Fruit fly (Drosophila melanogaster) whole organism, embryonic: Measurements from ENCODE around the gene CG13694.

Source experiments
- Atf3 ChIP-seq: fragments of 200-800 bp; sonication (Bioruptor generic); optimal IDR thresholded peaks from 3 replicates; lab custom pipeline; 2016; ENCODE audit warnings: missing biosample characterization, missing genetic modification characterization
- CG11695 ChIP-seq: fragments of 200-800 bp; sonication (Bioruptor generic); IDR thresholded peaks from 3 replicates; pipeline ENCODE4 v1.3.6; 2022; ENCODE audit warnings: missing biosample characterization, missing genetic modification characterization
- CG12155 ChIP-seq: fragments of 200-800 bp; sonication (Bioruptor generic); optimal IDR thresholded peaks from 3 replicates; lab custom pipeline; 2016; ENCODE audit warnings: missing biosample characterization, missing genetic modification characterization
- CG12744 ChIP-seq: fragments of 200-800 bp; sonication (Bioruptor generic); optimal IDR thresholded peaks from 2 replicates; lab custom pipeline; 2016; ENCODE audit warnings: missing biosample characterization, missing genetic modification characterization
- CG13424 ChIP-seq: fragments of 200-800 bp; sonication (Bioruptor generic); optimal IDR thresholded peaks from 2 replicates; lab custom pipeline; 2019; ENCODE audit warnings: missing biosample characterization, mild to moderate bottlenecking, missing genetic modification characterization, moderate library complexity
- CG13624 ChIP-seq: fragments of 200-800 bp; sonication (Bioruptor generic); optimal IDR thresholded peaks from 2 replicates; lab custom pipeline; 2016; ENCODE audit warnings: missing biosample characterization, missing genetic modification characterization
- CG17829 ChIP-seq: fragments of 200-800 bp; optimal IDR thresholded peaks from 2 replicates; lab custom pipeline; 2019; ENCODE audit warnings: missing biosample characterization, mild to moderate bottlenecking, missing genetic modification characterization, moderate library complexity
- CG18599 ChIP-seq: fragments of 200-800 bp; sonication (Bioruptor generic); optimal IDR thresholded peaks from 3 replicates; lab custom pipeline; 2017; ENCODE audit warnings: missing biosample characterization, missing genetic modification characterization, mild to moderate bottlenecking, moderate library complexity, missing genetic modification reagents
- CG18764 ChIP-seq: fragments of 200-800 bp; sonication (Bioruptor generic); optimal IDR thresholded peaks from 3 replicates; lab custom pipeline; 2016; ENCODE audit warnings: missing biosample characterization, missing genetic modification characterization
- CG6254 ChIP-seq: fragments of 200-800 bp; sonication (Bioruptor generic); optimal IDR thresholded peaks from 3 replicates; lab custom pipeline; 2017; ENCODE audit warnings: mild to moderate bottlenecking, missing biosample characterization, missing genetic modification reagents, missing genetic modification characterization
- CG6854 ChIP-seq: fragments of 200-800 bp; sonication (Bioruptor generic); optimal IDR thresholded peaks from 3 replicates; lab custom pipeline; 2017; ENCODE audit warnings: missing biosample characterization, mild to moderate bottlenecking, missing genetic modification characterization
- CG7271 ChIP-seq: fragments of 200-800 bp; sonication (Bioruptor generic); optimal IDR thresholded peaks from 2 replicates; lab custom pipeline; 2018; ENCODE audit warnings: missing biosample characterization, mild to moderate bottlenecking, missing genetic modification characterization, moderate library complexity
- CG7357 ChIP-seq: fragments of 200-800 bp; sonication (Bioruptor generic); IDR thresholded peaks from 3 replicates; pipeline ENCODE4 v1.3.6; 2022; ENCODE audit warnings: missing biosample characterization, missing genetic modification characterization
- CG7839 ChIP-seq: fragments of 200-800 bp; sonication (Bioruptor generic); optimal IDR thresholded peaks from 3 replicates; lab custom pipeline; 2018; ENCODE audit warnings: missing biosample characterization, mild to moderate bottlenecking, missing genetic modification characterization, moderate library complexity
- CG8290 ChIP-seq, 3 experiments: fragments of 200-800 bp; sonication (Bioruptor generic); optimal IDR thresholded peaks; 2 replicates each; lab custom pipeline; 2016 to 2019; ENCODE audit warnings: missing biosample characterization in 3 of 3, missing genetic modification characterization in 3 of 3, mild to moderate bottlenecking in 2 of 3, moderate library complexity in 1 of 3
- CG8388 ChIP-seq: fragments of 200-800 bp; sonication (Bioruptor generic); optimal IDR thresholded peaks from 2 replicates; lab custom pipeline; 2019; ENCODE audit warnings: missing biosample characterization, mild to moderate bottlenecking, missing genetic modification characterization, moderate library complexity
- CG9215 ChIP-seq: fragments of 200-800 bp; sonication (Bioruptor generic); IDR thresholded peaks from 2 replicates; pipeline ENCODE4 v1.3.6; 2022; ENCODE audit warnings: missing biosample characterization, missing genetic modification characterization
- CHES-1-like ChIP-seq: fragments of 200-800 bp; sonication (Bioruptor generic); optimal IDR thresholded peaks from 2 replicates; lab custom pipeline; 2016; ENCODE audit warnings: missing biosample characterization, missing genetic modification characterization
- CrebB ChIP-seq: fragments of 200-800 bp; sonication (Bioruptor generic); optimal IDR thresholded peaks from 3 replicates; lab custom pipeline; 2018; ENCODE audit warnings: missing biosample characterization, mild to moderate bottlenecking, missing genetic modification characterization
- D19B ChIP-seq: fragments of 200-800 bp; sonication (Bioruptor generic); optimal IDR thresholded peaks from 2 replicates; lab custom pipeline; 2017; ENCODE audit warnings: missing biosample characterization, mild to moderate bottlenecking, missing genetic modification characterization
- Dll ChIP-seq: fragments of 200-800 bp; sonication (Bioruptor generic); IDR thresholded peaks from 4 replicates; pipeline ENCODE4 v1.3.6; 2022; ENCODE audit warnings: missing biosample characterization, missing genetic modification characterization; ENCODE audit not compliant: partially characterized antibody
- Drgx ChIP-seq: fragments of 200-800 bp; sonication (Bioruptor generic); IDR thresholded peaks from 2 replicates; pipeline ENCODE4 v1.3.6; 2022; ENCODE audit warnings: missing biosample characterization, missing genetic modification characterization
- HLHmδ ChIP-seq: fragments of 200-800 bp; sonication (Bioruptor generic); optimal IDR thresholded peaks from 2 replicates; lab custom pipeline; 2018; ENCODE audit warnings: missing biosample characterization, mild to moderate bottlenecking, missing genetic modification characterization, moderate library complexity
- Hand ChIP-seq: fragments of 200-800 bp; sonication (Bioruptor generic); optimal IDR thresholded peaks from 2 replicates; lab custom pipeline; 2017; ENCODE audit warnings: mild to moderate bottlenecking, missing biosample characterization, missing genetic modification reagents, missing genetic modification characterization
- HmgD ChIP-seq: fragments of 200-800 bp; sonication (Bioruptor generic); optimal IDR thresholded peaks from 3 replicates; lab custom pipeline; 2016; ENCODE audit warnings: missing biosample characterization, missing genetic modification characterization
- Hsf ChIP-seq: fragments of 200-800 bp; sonication (Bioruptor generic); optimal IDR thresholded peaks from 3 replicates; lab custom pipeline; 2016; ENCODE audit warnings: missing biosample characterization, missing genetic modification characterization
- MBD-R2 ChIP-seq: fragments of 200-800 bp; sonication (Bioruptor generic); IDR thresholded peaks from 2 replicates; pipeline ENCODE4 v1.3.6; 2022; ENCODE audit warnings: missing biosample characterization, missing genetic modification characterization
- Myb ChIP-seq: fragments of 200-800 bp; sonication (Bioruptor generic); optimal IDR thresholded peaks from 2 replicates; lab custom pipeline; 2016; ENCODE audit warnings: missing biosample characterization, missing genetic modification characterization
- Oaz ChIP-seq: fragments of 200-800 bp; sonication (Bioruptor generic); IDR thresholded peaks from 2 replicates; pipeline ENCODE4 v1.3.6; 2022; ENCODE audit warnings: missing biosample characterization, missing genetic modification characterization
- Ptx1 ChIP-seq: fragments of 200-800 bp; sonication (Bioruptor generic); IDR thresholded peaks from 2 replicates; pipeline ENCODE4 v1.3.6; 2022; ENCODE audit warnings: missing biosample characterization, missing genetic modification characterization
- Ravus ChIP-seq: fragments of 200-800 bp; sonication (Bioruptor generic); IDR thresholded peaks from 2 replicates; pipeline ENCODE4 v1.3.6; 2022; ENCODE audit warnings: missing biosample characterization, missing genetic modification characterization
- Sry-β ChIP-seq: fragments of 200-800 bp; sonication (Bioruptor generic); optimal IDR thresholded peaks from 2 replicates; lab custom pipeline; 2018; ENCODE audit warnings: missing biosample characterization, mild to moderate bottlenecking, missing genetic modification characterization, moderate library complexity
- Stat92E ChIP-seq, 3 experiments: fragments of >200 bp in 2 of 3; fragments of 200-800 bp in 1 of 3; sonication (Bioruptor generic) in 1 of 3; optimal IDR thresholded peaks; 2 replicates each; lab custom pipeline; 2017 to 2019; ENCODE audit warnings: missing biosample characterization in 3 of 3, missing genetic modification characterization in 3 of 3, mild to moderate bottlenecking in 1 of 3, moderate library complexity in 1 of 3
- ab ChIP-seq: fragments of 200-800 bp; sonication (Bioruptor generic); optimal IDR thresholded peaks from 2 replicates; lab custom pipeline; 2016; ENCODE audit warnings: missing biosample characterization, missing genetic modification characterization
- btn ChIP-seq: fragments of 200-800 bp; sonication (Bioruptor generic); optimal IDR thresholded peaks from 2 replicates; lab custom pipeline; 2016; ENCODE audit warnings: missing biosample characterization, missing genetic modification characterization
- dan ChIP-seq: fragments of 200-800 bp; sonication (Bioruptor generic); IDR thresholded peaks from 2 replicates; pipeline ENCODE4 v1.3.6; 2022; ENCODE audit warnings: missing biosample characterization, missing genetic modification characterization
- ewg ChIP-seq: fragments of 200-800 bp; sonication (Bioruptor generic); optimal IDR thresholded peaks from 3 replicates; lab custom pipeline; 2017; ENCODE audit warnings: mild to moderate bottlenecking, missing biosample characterization, missing genetic modification reagents, missing genetic modification characterization
- grau ChIP-seq: fragments of 200-800 bp; optimal IDR thresholded peaks from 3 replicates; lab custom pipeline; 2019; ENCODE audit warnings: missing biosample characterization, mild to moderate bottlenecking, missing genetic modification characterization, moderate library complexity
- gsb-n ChIP-seq: fragments of 200-800 bp; sonication (Bioruptor generic); optimal IDR thresholded peaks from 3 replicates; lab custom pipeline; 2018; ENCODE audit warnings: missing biosample characterization, mild to moderate bottlenecking, missing genetic modification characterization
- lab ChIP-seq: fragments of 200-800 bp; sonication (Bioruptor generic); optimal IDR thresholded peaks from 3 replicates; lab custom pipeline; 2017; ENCODE audit warnings: missing biosample characterization, missing genetic modification characterization, mild to moderate bottlenecking, moderate library complexity, missing genetic modification reagents
- lilli ChIP-seq: fragments of 200-800 bp; sonication (Bioruptor generic); optimal IDR thresholded peaks from 3 replicates; lab custom pipeline; 2016; ENCODE audit warnings: missing biosample characterization, missing genetic modification characterization
- nerfin-1 ChIP-seq: fragments of 200-800 bp; sonication (Bioruptor generic); optimal IDR thresholded peaks from 3 replicates; lab custom pipeline; 2019; ENCODE audit warnings: missing biosample characterization, mild to moderate bottlenecking, missing genetic modification characterization, moderate library complexity
- prd ChIP-seq, 3 experiments: fragments of >200 bp in 2 of 3; fragments of 200-800 bp in 1 of 3; sonication (Bioruptor generic) in 1 of 3; optimal IDR thresholded peaks in 2 of 3; IDR thresholded peaks in 1 of 3; 2 replicates in 2 of 3; 3 replicates in 1 of 3; pipeline versions ENCODE4 v1.3.6 to Lab custom; 2017 to 2022; ENCODE audit warnings: missing biosample characterization in 1 of 3, missing genetic modification characterization in 1 of 3
- pros ChIP-seq: fragments of 200-800 bp; sonication (Bioruptor generic); optimal IDR thresholded peaks from 3 replicates; lab custom pipeline; 2019; ENCODE audit warnings: missing biosample characterization, mild to moderate bottlenecking, missing genetic modification characterization, moderate library complexity
- stc ChIP-seq: fragments of 200-800 bp; sonication (Bioruptor generic); IDR thresholded peaks from 2 replicates; pipeline ENCODE4 v1.3.6; 2022; ENCODE audit warnings: missing biosample characterization, missing genetic modification characterization
- tll ChIP-seq, 2 experiments: fragments of 200-800 bp in 1 of 2; fragments of >200 bp in 1 of 2; sonication (Bioruptor generic) in 1 of 2; optimal IDR thresholded peaks; 2 replicates each; lab custom pipeline; 2017 to 2019; ENCODE audit warnings: missing biosample characterization in 2 of 2, missing genetic modification characterization in 2 of 2, mild to moderate bottlenecking in 1 of 2, moderate library complexity in 1 of 2
- tna ChIP-seq: fragments of 200-800 bp; sonication (Bioruptor generic); IDR thresholded peaks from 2 replicates; pipeline ENCODE4 v1.3.6; 2022; ENCODE audit warnings: missing biosample characterization, missing genetic modification characterization; ENCODE audit not compliant: partially characterized antibody
- unc-4 ChIP-seq: fragments of 200-800 bp; sonication (Bioruptor generic); IDR thresholded peaks from 2 replicates; pipeline ENCODE4 v1.3.6; 2022; ENCODE audit warnings: missing biosample characterization, missing genetic modification characterization; ENCODE audit not compliant: partially characterized antibody

The CG13694 gene

DNA sequence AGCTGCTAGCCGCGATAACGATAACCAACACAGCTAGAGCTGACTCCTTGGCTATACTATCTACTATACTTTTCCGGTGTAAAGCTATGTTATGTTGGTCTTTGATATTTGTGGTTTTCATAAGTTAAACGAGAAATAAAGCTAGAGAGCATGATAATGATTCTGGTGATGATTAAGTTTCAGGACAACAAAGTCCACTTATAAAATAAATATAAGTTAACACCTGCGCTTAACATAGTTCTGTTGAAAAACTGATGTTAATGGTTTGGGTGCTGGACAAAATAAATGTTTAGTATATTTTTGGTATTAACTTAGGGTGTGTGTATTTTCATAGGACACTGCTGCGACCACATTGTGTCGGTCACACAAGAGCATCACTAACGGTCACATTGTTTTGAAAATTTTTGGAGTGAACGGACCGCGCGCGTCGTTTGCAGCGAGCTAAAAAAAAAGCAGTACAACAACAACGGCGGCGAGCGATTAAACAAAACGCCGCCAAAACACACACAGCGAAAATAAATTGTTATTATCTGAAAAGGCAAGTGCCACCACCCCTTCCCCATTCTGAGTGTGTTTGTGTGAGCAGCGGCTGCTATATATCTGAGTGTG lies 42.5 kb upstream of the CG13694 start, which contains the start of the genes CG33635 and spen (continued):
- TF ChIP-seq prd (optimal IDR thresholded peaks at IDR 0.05; lab: Kevin White, UChicago): no peak
- no peak for TF ChIP-seq prd (GFP tag; IDR thresholded peaks at IDR 0.05; lab: Robert Waterston, UW)
- peak; percentile 74 for TF ChIP-seq CG7271 (tag; lab: Kevin White, UChicago)
- no peak for TF ChIP-seq MBD-R2
- TF ChIP-seq CG12744 (GFP tag; lab: Kevin White, UChicago): peak; percentile 5
- peak; percentile 4 for TF ChIP-seq CG7839
- no peak for TF ChIP-seq ab (GFP tag; lab: Kevin White, UChicago)
- no peak for TF ChIP-seq Oaz (GFP tag; lab: Robert Waterston, UW)
- no peak for TF ChIP-seq tll (GFP tag; optimal IDR thresholded peaks at IDR 0.05; lab: Kevin White, UChicago)
- TF ChIP-seq ewg (GFP tag; lab: Kevin White, UChicago): peak; percentile 41
- peak; percentile 58 for TF ChIP-seq CrebB (tag; lab: Kevin White, UChicago)
- TF ChIP-seq Ravus (GFP tag; lab: Robert Waterston, UW): no peak
- no peak for TF ChIP-seq Drgx (GFP tag; lab: Robert Waterston, UW)
- TF ChIP-seq CG9215 (GFP tag; lab: Robert Waterston, UW): no peak
- TF ChIP-seq lilli (GFP tag; lab: Kevin White, UChicago): peak; percentile 37
- TF ChIP-seq CG6254 (GFP tag; lab: Kevin White, UChicago): no peak
- TF ChIP-seq unc-4 (GFP tag; lab: Robert Waterston, UW): no peak
- TF ChIP-seq CG13424 (tag; lab: Kevin White, UChicago): peak; percentile 9
- TF ChIP-seq tna: no peak
- TF ChIP-seq CG18764 (GFP tag; lab: Kevin White, UChicago): no peak
- TF ChIP-seq stc (GFP tag; lab: Robert Waterston, UW): no peak
- TF ChIP-seq grau (tag; lab: Kevin White, UChicago): peak; percentile 38
- TF ChIP-seq CG7357 (GFP tag; lab: Robert Waterston, UW): no peak
- TF ChIP-seq CG8388 (GFP tag; lab: Kevin White, UChicago): no peak
- peak; percentile 48 for TF ChIP-seq CG18599 (GFP tag; lab: Kevin White, UChicago)
- TF ChIP-seq CG13624 (GFP tag; lab: Kevin White, UChicago): peak; percentile 17
- TF ChIP-seq CG11695 (GFP tag; lab: Robert Waterston, UW): no peak
- TF ChIP-seq HLHmδ (GFP tag; lab: Kevin White, UChicago): peak; percentile 63
- no peak for TF ChIP-seq Dll (GFP tag; lab: Robert Waterston, UW)
- peak; percentile 1 for TF ChIP-seq CG12155 (GFP tag; lab: Kevin White, UChicago)
- TF ChIP-seq CG8290 (GFP tag; optimal IDR thresholded peaks at IDR 0.05; lab: Kevin White, UChicago): no peak
- TF ChIP-seq CG8290 (tag; optimal IDR thresholded peaks at IDR 0.05; lab: Kevin White, UChicago): peak in 1 of 2 experiments; percentile 31
- TF ChIP-seq Ptx1 (GFP tag; lab: Robert Waterston, UW): no peak
- TF ChIP-seq CG17829 (tag; lab: Kevin White, UChicago): peak; percentile 68
- peak; percentile 47 for TF ChIP-seq HmgD (GFP tag; lab: Kevin White, UChicago)
- peak; percentile 94 for TF ChIP-seq Sry-β
- TF ChIP-seq D19B (GFP tag; lab: Kevin White, UChicago): no peak
- no peak for TF ChIP-seq btn (GFP tag; lab: Kevin White, UChicago)
- peak; percentile 59 for TF ChIP-seq pros (GFP tag; lab: Kevin White, UChicago)
- peak in 1 of 3 experiments; percentile 37 for TF ChIP-seq Stat92E (GFP tag; optimal IDR thresholded peaks at IDR 0.05; lab: Kevin White, UChicago)
- TF ChIP-seq Hand (GFP tag; lab: Kevin White, UChicago): no peak
- peak; percentile 28 for TF ChIP-seq Myb
- peak; percentile 47 for TF ChIP-seq nerfin-1
- TF ChIP-seq lab: peak; percentile 65
- peak; percentile 57 for TF ChIP-seq CG6854 (GFP tag; lab: Kevin White, UChicago)
- no peak for TF ChIP-seq Atf3
- no peak for TF ChIP-seq Hsf (GFP tag; lab: Kevin White, UChicago)
- TF ChIP-seq gsb-n (tag; lab: Kevin White, UChicago): peak; percentile 16
- TF ChIP-seq dan (GFP tag; lab: Robert Waterston, UW): no peak
- TF ChIP-seq CHES-1-like (GFP tag; lab: Kevin White, UChicago): peak; percentile 65
